Worm (Caenorhabditis elegans): Measurements from ENCODE around the gene nhr-225.
"Not testable (repeated sequence)": the region's sequence is repeated elsewhere in the genome, so short reads cannot be mapped to it uniquely, and the experiment has no call there.

nhr-225 gene

DNA sequence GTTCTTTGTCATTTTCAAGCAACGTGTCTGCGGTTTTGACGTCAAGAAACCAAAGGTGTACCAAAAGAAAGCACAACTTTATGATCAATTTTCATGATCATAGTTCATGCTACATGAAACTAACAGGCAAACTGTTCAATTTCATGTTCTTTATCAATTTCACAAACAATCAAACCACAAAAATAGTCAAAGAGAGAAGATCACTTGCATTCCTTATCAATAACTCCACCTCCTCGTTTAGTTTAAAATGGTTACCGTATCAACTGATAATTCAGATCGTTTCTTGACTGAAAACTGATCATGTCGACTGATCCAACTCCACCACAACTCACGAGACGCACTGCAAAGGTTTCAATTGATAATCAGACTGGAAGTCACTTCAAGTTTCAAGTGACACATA, 39.9 kb upstream of the nhr-225 start, which contains the start of gene pud-1.1:
pud-1.1 (plus strand) TSS at position 301 of the 400 bp plus-strand sequence.
- TF ChIP-seq F52B5.7 (tag; optimal IDR thresholded peaks at IDR 0.05); lsl-1 (GFP tag; optimal IDR thresholded peaks at IDR 0.05); ama-1 (optimal IDR thresholded peaks at IDR 0.05); ama-1 (GFP tag; optimal IDR thresholded peaks at IDR 0.05): not testable (repeated sequence)

DNA sequence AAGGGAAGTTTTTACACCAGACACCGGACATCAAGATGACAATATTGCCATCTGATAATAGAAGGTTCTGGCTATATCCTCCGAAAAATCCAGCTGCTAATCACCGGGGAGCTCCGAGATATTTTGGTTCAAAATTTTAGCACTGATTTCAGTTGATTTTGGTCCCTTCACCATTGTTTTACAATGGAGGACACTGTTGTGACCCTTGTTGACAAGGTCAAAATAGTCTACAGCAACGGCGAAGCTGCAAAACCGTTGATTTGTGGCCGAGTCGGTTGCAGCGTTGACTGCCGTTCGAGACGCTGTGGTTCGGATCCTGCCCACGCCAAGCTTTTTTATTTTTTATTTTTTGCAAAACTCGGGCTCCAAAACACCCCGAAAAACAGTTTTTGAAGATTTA, 37.5 kb upstream of the nhr-225 start:
- not testable (repeated sequence) for TF ChIP-seq rpc-1 (optimal IDR thresholded peaks at IDR 0.05)
- peak; percentile 43 for TF ChIP-seq rpc-1 (tag; optimal IDR thresholded peaks at IDR 0.05)
- TF ChIP-seq B0261.1 (tag; optimal IDR thresholded peaks at IDR 0.05): peak; percentile 53
- TF ChIP-seq tbp1 (GFP tag; optimal IDR thresholded peaks at IDR 0.05): peak; percentile 68

DNA sequence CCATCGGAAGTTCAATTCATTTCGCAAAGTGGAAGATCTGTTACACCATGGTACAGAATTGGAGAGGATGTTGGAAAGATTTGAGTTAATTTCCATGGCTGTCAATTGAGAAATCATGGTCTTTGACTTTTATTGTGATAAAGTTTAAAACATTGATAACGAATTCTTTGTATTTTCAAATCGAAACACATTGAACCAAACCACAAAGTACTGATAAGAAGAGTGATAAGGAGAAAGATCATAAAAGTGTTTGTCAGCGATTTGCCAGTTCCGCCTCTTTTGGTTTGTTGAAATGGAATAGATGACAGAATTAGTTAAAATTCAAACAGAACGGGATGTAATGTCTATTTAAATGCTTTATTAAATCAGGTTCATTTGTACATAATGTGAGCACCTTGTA, 36.9 kb upstream of the nhr-225 start:
- no peak for TF ChIP-seq attf-6 (GFP tag; IDR thresholded peaks at IDR 0.05)
- TF ChIP-seq nfyb-1 (GFP tag; IDR thresholded peaks at IDR 0.05): 0 out of 2 replicates have a peak, but pooled peaks have one; percentile 8
- peak; percentile 83 for TF ChIP-seq nhr-80 (tag; optimal IDR thresholded peaks at IDR 0.05)
- no peak for TF ChIP-seq snpc-3.4 (tag; optimal IDR thresholded peaks at IDR 0.05)
- TF ChIP-seq F57C9.4 (tag; optimal IDR thresholded peaks at IDR 0.05): no peak
- TF ChIP-seq snpc-4 (GFP tag; optimal IDR thresholded peaks at IDR 0.05): no peak
- no peak for TF ChIP-seq snpc-4 (tag; optimal IDR thresholded peaks at IDR 0.05)
- peak; percentile 35 for TF ChIP-seq atf-7 (tag; optimal IDR thresholded peaks at IDR 0.05)

DNA sequence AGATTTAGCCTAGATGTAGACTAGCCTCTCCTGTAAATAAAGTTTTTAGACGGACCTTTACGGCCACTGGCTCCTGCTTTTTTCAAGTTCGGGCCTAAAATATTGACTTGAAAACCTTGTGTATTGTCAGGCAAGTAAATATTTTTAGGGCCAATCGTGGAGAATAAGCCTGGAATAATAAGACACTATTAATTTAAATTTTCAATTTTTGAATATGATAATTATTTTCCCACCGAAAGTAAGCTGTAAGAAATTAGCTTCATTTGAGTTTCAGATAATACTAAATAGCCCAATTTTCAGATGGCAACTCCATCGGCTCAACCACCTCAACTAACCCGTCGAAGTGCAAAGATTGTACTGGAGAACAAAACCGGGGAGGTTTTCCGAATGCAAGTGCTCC, 36.1 kb upstream of the nhr-225 start, which contains the start of gene pud-4:
pud-4 (plus strand) TSS at position 301 of the 400 bp plus-strand sequence.
- TF ChIP-seq repo-1 (tag; optimal IDR thresholded peaks at IDR 0.05) (no peak), dpl-1 (GFP tag; optimal IDR thresholded peaks at IDR 0.05) (no peak), attf-6 (GFP tag; IDR thresholded peaks at IDR 0.05) (no peak), cebp-2 (GFP tag; IDR thresholded peaks at IDR 0.05) (no peak), efl-1 (GFP tag; optimal IDR thresholded peaks at IDR 0.05) (no peak), snpc-4 (GFP tag; optimal IDR thresholded peaks at IDR 0.05) (no peak), snpc-4 (tag; optimal IDR thresholded peaks at IDR 0.05) (no peak), F39B2.1 (GFP tag; IDR thresholded peaks at IDR 0.05) (no peak)

DNA sequence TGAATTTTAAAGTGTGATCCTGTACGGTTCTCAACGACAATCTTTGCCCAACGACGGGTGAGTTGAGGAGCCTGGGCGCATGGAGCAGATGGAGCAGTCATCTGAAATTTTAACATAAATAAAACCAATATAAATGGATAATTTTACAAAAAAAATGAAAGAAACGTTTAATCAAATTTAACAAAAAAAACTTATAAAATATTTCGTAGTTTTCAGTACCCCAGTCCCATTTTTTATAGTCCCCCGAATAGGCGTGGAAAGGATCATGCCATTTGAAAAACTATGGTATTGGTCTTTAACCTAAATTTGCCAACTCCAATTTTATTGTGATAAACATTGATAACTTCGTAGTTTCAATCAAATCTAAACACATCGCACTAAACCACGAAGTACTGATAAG, 34.8 kb upstream of the nhr-225 start, which contains the start of gene pud-3:
pud-3 (minus strand) TSS at position 101 of the 400 bp plus-strand sequence.
- TF ChIP-seq chd-7 (tag; optimal IDR thresholded peaks at IDR 0.05): no peak
- TF ChIP-seq rec-8 (tag; optimal IDR thresholded peaks at IDR 0.05): no peak
- no peak for TF ChIP-seq egl-44 (GFP tag; IDR thresholded peaks at IDR 0.05)
- no peak for TF ChIP-seq cebp-1 (GFP tag; IDR thresholded peaks at IDR 0.05)
- no peak for TF ChIP-seq cebp-1 (tag; optimal IDR thresholded peaks at IDR 0.05)
- no peak for TF ChIP-seq bed-1 (GFP tag; IDR thresholded peaks at IDR 0.05)
- no peak for TF ChIP-seq Y79H2A.3 (GFP tag; conservative IDR thresholded peaks at IDR 0.05)
- no peak for TF ChIP-seq ceh-79 (tag; optimal IDR thresholded peaks at IDR 0.05)
- TF ChIP-seq ceh-91 (GFP tag; IDR thresholded peaks at IDR 0.05): no peak
- TF ChIP-seq nhr-90 (tag; optimal IDR thresholded peaks at IDR 0.05): no peak
- TF ChIP-seq athp-1 (tag; optimal IDR thresholded peaks at IDR 0.05): no peak
- TF ChIP-seq ceh-58 (GFP tag; IDR thresholded peaks at IDR 0.05): no peak
- no peak for TF ChIP-seq F55B11.4 (tag; optimal IDR thresholded peaks at IDR 0.05; ENCODE audit: borderline replicate concordance, insufficient read depth)
- no peak for TF ChIP-seq snpc-3.4 (tag; optimal IDR thresholded peaks at IDR 0.05)
- TF ChIP-seq lag-1 (GFP tag; IDR thresholded peaks at IDR 0.05): no peak
- no peak for TF ChIP-seq hmg-20 (GFP tag; IDR thresholded peaks at IDR 0.05)
